Worm (Caenorhabditis elegans): ENCODE results near the gene cutl-4.

- TF ChIP-seq C34F6.9 (tag; optimal IDR thresholded peaks at IDR 0.05) (no peak), nhr-21 (tag; optimal IDR thresholded peaks at IDR 0.05) (no peak), lsy-2 (tag; optimal IDR thresholded peaks at IDR 0.05) (no peak), ztf-4 (tag; optimal IDR thresholded peaks at IDR 0.05) (no peak), nhr-77 (tag; optimal IDR thresholded peaks at IDR 0.05) (no peak), ama-1 (optimal IDR thresholded peaks at IDR 0.05) (no peak), R02D3.7 (tag; optimal IDR thresholded peaks at IDR 0.05) (no peak)
Observed at ce11 chrV:17773108-17773507, 33.4 kb upstream of the cutl-4 start, which contains the start of gene sre-21.

All from whole organism, L2 larva.